Fruit fly (Drosophila melanogaster): Measurements from ENCODE around the gene Spn28Da.

Gene Spn28Da

dm6 chr2L:7938488-7938887, 49.6 kb upstream of the Spn28Da start (continued):
- TF ChIP-seq Chrac-16 (GFP tag; optimal IDR thresholded peaks at IDR 0.05) (no peak), CG7357 (GFP tag; IDR thresholded peaks at IDR 0.05) (no peak), bbx (GFP tag; IDR thresholded peaks at IDR 0.05; ENCODE audit: partially characterized antibody) (no peak), CG31441 (GFP tag; IDR thresholded peaks at IDR 0.05) (0 out of 2 replicates have a peak, but pooled peaks have one; percentile 10), CG7745 (tag; optimal IDR thresholded peaks at IDR 0.05) (no peak), CG2678 (tag; optimal IDR thresholded peaks at IDR 0.05) (peak; percentile 2), Tbp (GFP tag; optimal IDR thresholded peaks at IDR 0.05) (no peak), Adf1 (GFP tag; IDR thresholded peaks at IDR 0.05) (no peak), dmrt99B (tag; optimal IDR thresholded peaks at IDR 0.05) (peak; percentile 32), pho (GFP tag; optimal IDR thresholded peaks at IDR 0.05) (no peak), CG6854 (GFP tag; optimal IDR thresholded peaks at IDR 0.05) (no peak), vfl (GFP tag; optimal IDR thresholded peaks at IDR 0.05) (no peak), CG2120 (GFP tag; optimal IDR thresholded peaks at IDR 0.05) (no peak), CG15073 (GFP tag; optimal IDR thresholded peaks at IDR 0.05) (no peak), Sox100B (GFP tag; optimal IDR thresholded peaks at IDR 0.05) (no peak), Hmr (GFP tag; optimal IDR thresholded peaks at IDR 0.05) (no peak), Med (GFP tag) (peak; percentile 21), maf-S (GFP tag; optimal IDR thresholded peaks at IDR 0.05) (no peak), eve (GFP tag; optimal IDR thresholded peaks at IDR 0.05) (no peak), CG18599 (GFP tag; optimal IDR thresholded peaks at IDR 0.05) (no peak), gem (tag; optimal IDR thresholded peaks at IDR 0.05) (peak; percentile 36), CG12104 (GFP tag; optimal IDR thresholded peaks at IDR 0.05) (no peak), Ssrp (tag; optimal IDR thresholded peaks at IDR 0.05) (no peak), br (optimal IDR thresholded peaks at IDR 0.05) (no peak), Bteb2 (GFP tag; optimal IDR thresholded peaks at IDR 0.05) (no peak), Drgx (GFP tag; IDR thresholded peaks at IDR 0.05) (peak; percentile 78), ara (GFP tag; IDR thresholded peaks at IDR 0.05) (no peak)

- TF ChIP-seq CG3995 (GFP tag; optimal IDR thresholded peaks at IDR 0.05), result no peak
- TF ChIP-seq CG15514 (GFP tag; optimal IDR thresholded peaks at IDR 0.05), result no peak
- TF ChIP-seq HHEX (GFP tag; optimal IDR thresholded peaks at IDR 0.05), result no peak
- no peak for TF ChIP-seq btn (GFP tag; optimal IDR thresholded peaks at IDR 0.05)
- TF ChIP-seq mirr (GFP tag; optimal IDR thresholded peaks at IDR 0.05), result peak; percentile 39
- no peak for TF ChIP-seq ro (GFP tag; IDR thresholded peaks at IDR 0.05)
- TF ChIP-seq CG9437 (GFP tag; optimal IDR thresholded peaks at IDR 0.05), result no peak
- TF ChIP-seq Blimp-1 (GFP tag; optimal IDR thresholded peaks at IDR 0.05), result no peak
- TF ChIP-seq dmrt99B (tag; optimal IDR thresholded peaks at IDR 0.05), result no peak
- TF ChIP-seq sob (GFP tag; IDR thresholded peaks at IDR 0.05), result no peak
- no peak for TF ChIP-seq hb (GFP tag; IDR thresholded peaks at IDR 0.05; ENCODE audit: partially characterized antibody)
- TF ChIP-seq HmgZ (tag; optimal IDR thresholded peaks at IDR 0.05), result no peak
- no peak for TF ChIP-seq CG13296 (GFP tag; optimal IDR thresholded peaks at IDR 0.05)
- TF ChIP-seq sqz (GFP tag; optimal IDR thresholded peaks at IDR 0.05), result peak; percentile 19
- no peak for TF ChIP-seq CG2129 (GFP tag; IDR thresholded peaks at IDR 0.05; ENCODE audit: partially characterized antibody)
- no peak for TF ChIP-seq CG2889 (GFP tag; IDR thresholded peaks at IDR 0.05)
- TF ChIP-seq CG11504 (tag; optimal IDR thresholded peaks at IDR 0.05), result no peak
- no peak for TF ChIP-seq pum (GFP tag; optimal IDR thresholded peaks at IDR 0.05)
- TF ChIP-seq NfI (GFP tag; optimal IDR thresholded peaks at IDR 0.05), result no peak
- no peak for TF ChIP-seq NFAT (GFP tag; IDR thresholded peaks at IDR 0.05)
- no peak for TF ChIP-seq Fer3 (tag; optimal IDR thresholded peaks at IDR 0.05)
- no peak for TF ChIP-seq usp (GFP tag; optimal IDR thresholded peaks at IDR 0.05)
- TF ChIP-seq Deaf1 (tag; optimal IDR thresholded peaks at IDR 0.05), result peak; percentile 39
- no peak for TF ChIP-seq lola (GFP tag; optimal IDR thresholded peaks at IDR 0.05)
- TF ChIP-seq CG6254 (GFP tag; optimal IDR thresholded peaks at IDR 0.05), result no peak
- TF ChIP-seq jigr1 (GFP tag; IDR thresholded peaks at IDR 0.05), result no peak
- TF ChIP-seq CG10543 (GFP tag; optimal IDR thresholded peaks at IDR 0.05), result peak; percentile 51
Measured at dm6 chr2L:7936391-7936790, 47.5 kb upstream of the Spn28Da start.

Measured in whole organism, embryonic.